Worm (Caenorhabditis elegans): ENCODE results near the gene fbxb-15.

Gene fbxb-15

ce11 chrII:1692827-1693226 is 39.5 kb upstream of the fbxb-15 start, which contains the start of gene fbxc-21:
Gene fbxc-21 (minus strand): TSS chrII:1692927.
- TF ChIP-seq pha-2 (tag; optimal IDR thresholded peaks at IDR 0.05) = no peak
- no peak for TF ChIP-seq ceh-19 (GFP tag; optimal IDR thresholded peaks at IDR 0.05)
- no peak for TF ChIP-seq hlh-6 (tag; optimal IDR thresholded peaks at IDR 0.05)
- no peak for TF ChIP-seq C38D4.7 (GFP tag; optimal IDR thresholded peaks at IDR 0.05)
- TF ChIP-seq npax-4 (tag; optimal IDR thresholded peaks at IDR 0.05) = no peak
- no peak for TF ChIP-seq unc-86 (tag; optimal IDR thresholded peaks at IDR 0.05)
- no peak for TF ChIP-seq nhr-11 (tag; optimal IDR thresholded peaks at IDR 0.05)
- no peak for TF ChIP-seq che-1 (tag; optimal IDR thresholded peaks at IDR 0.05)
- no peak for TF ChIP-seq fkh-6 (tag; optimal IDR thresholded peaks at IDR 0.05)
- TF ChIP-seq fkh-10 (GFP tag; optimal IDR thresholded peaks at IDR 0.05) = no peak
- no peak for TF ChIP-seq ceh-34 (tag; optimal IDR thresholded peaks at IDR 0.05)
- no peak for TF ChIP-seq ets-4 (tag; optimal IDR thresholded peaks at IDR 0.05)
- no peak for TF ChIP-seq lim-6 (tag; optimal IDR thresholded peaks at IDR 0.05)
- no peak for TF ChIP-seq nfya-1 (tag; optimal IDR thresholded peaks at IDR 0.05)
- no peak for TF ChIP-seq ttx-3 (tag; optimal IDR thresholded peaks at IDR 0.05)

DNA sequence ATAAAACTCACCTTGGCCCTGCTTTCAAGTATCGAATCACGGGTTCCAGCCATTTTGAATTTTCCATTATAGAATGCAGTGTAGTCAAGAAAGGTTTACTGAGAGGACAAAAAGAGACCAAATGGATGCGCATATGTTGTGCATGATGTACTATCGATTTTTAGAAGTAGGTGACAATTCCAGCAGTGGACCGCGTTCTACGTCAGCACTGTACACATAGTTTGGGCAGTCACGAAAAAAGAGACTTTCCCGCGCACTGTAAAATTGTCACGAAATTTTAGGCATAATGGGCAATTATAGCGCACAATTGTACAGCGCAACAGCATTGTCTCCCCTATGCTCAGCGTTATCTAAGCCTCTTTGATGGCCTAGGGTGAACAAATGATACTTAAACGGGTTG is 37.7 kb upstream of the fbxb-15 start, which contains the start of gene fbxc-22:
fbxc-22 (minus strand) TSS at position 101 of the 400 bp plus-strand sequence.
- no peak for TF ChIP-seq ceh-30 (tag; optimal IDR thresholded peaks at IDR 0.05)
- TF ChIP-seq rnt-1 (tag; optimal IDR thresholded peaks at IDR 0.05) = no peak
- no peak for TF ChIP-seq zip-5 (tag; optimal IDR thresholded peaks at IDR 0.05)
- no peak for TF ChIP-seq mec-3 (tag; optimal IDR thresholded peaks at IDR 0.05; ENCODE audit: borderline replicate concordance)
- TF ChIP-seq pros-1 (tag; optimal IDR thresholded peaks at IDR 0.05) = no peak
- TF ChIP-seq ceh-45 (GFP tag; IDR thresholded peaks at IDR 0.05) = no peak
- TF ChIP-seq sdc-2 (tag; optimal IDR thresholded peaks at IDR 0.05) = no peak
- TF ChIP-seq hlh-13 (GFP tag; optimal IDR thresholded peaks at IDR 0.05) = no peak
- TF ChIP-seq ttx-3 (tag; optimal IDR thresholded peaks at IDR 0.05) = no peak
- TF ChIP-seq unc-86 (tag; optimal IDR thresholded peaks at IDR 0.05) = no peak
- no peak for TF ChIP-seq dve-1 (tag; optimal IDR thresholded peaks at IDR 0.05)
- no peak for TF ChIP-seq hlh-6 (tag; optimal IDR thresholded peaks at IDR 0.05)
- no peak for TF ChIP-seq ceh-9 (tag; optimal IDR thresholded peaks at IDR 0.05)
- no peak for TF ChIP-seq pha-2 (tag; optimal IDR thresholded peaks at IDR 0.05)
- TF ChIP-seq F13H6.1 (tag; optimal IDR thresholded peaks at IDR 0.05) = no peak
- TF ChIP-seq ceh-14 (tag; optimal IDR thresholded peaks at IDR 0.05) = no peak
- no peak for TF ChIP-seq ahr-1 (tag; optimal IDR thresholded peaks at IDR 0.05)
- TF ChIP-seq odd-2 (tag; optimal IDR thresholded peaks at IDR 0.05) = no peak

ce11 chrII:1688813-1689212 is 35.5 kb upstream of the fbxb-15 start, which contains the start of the genes fbxb-18 and fbxb-19:
Gene fbxb-18 (minus strand): TSS chrII:1688913.
Gene fbxb-19 (minus strand): TSS chrII:1689181.
- TF ChIP-seq ceh-31 (tag; optimal IDR thresholded peaks at IDR 0.05) = no peak
- TF ChIP-seq ama-1 (optimal IDR thresholded peaks at IDR 0.05) = no peak
- no peak for TF ChIP-seq pat-9 (tag; optimal IDR thresholded peaks at IDR 0.05)
- no peak for TF ChIP-seq unc-86 (tag; optimal IDR thresholded peaks at IDR 0.05)
- TF ChIP-seq unc-42 (tag; optimal IDR thresholded peaks at IDR 0.05) = no peak
- no peak for TF ChIP-seq ceh-24 (tag; optimal IDR thresholded peaks at IDR 0.05)
- no peak for TF ChIP-seq hlh-6 (tag; optimal IDR thresholded peaks at IDR 0.05)
- no peak for TF ChIP-seq nhr-11 (tag; optimal IDR thresholded peaks at IDR 0.05)
- no peak for TF ChIP-seq dve-1 (tag; optimal IDR thresholded peaks at IDR 0.05)
- TF ChIP-seq dmd-4 (tag; optimal IDR thresholded peaks at IDR 0.05; ENCODE audit: borderline replicate concordance) = no peak
- TF ChIP-seq mec-3 (tag; optimal IDR thresholded peaks at IDR 0.05; ENCODE audit: borderline replicate concordance) = no peak

DNA sequence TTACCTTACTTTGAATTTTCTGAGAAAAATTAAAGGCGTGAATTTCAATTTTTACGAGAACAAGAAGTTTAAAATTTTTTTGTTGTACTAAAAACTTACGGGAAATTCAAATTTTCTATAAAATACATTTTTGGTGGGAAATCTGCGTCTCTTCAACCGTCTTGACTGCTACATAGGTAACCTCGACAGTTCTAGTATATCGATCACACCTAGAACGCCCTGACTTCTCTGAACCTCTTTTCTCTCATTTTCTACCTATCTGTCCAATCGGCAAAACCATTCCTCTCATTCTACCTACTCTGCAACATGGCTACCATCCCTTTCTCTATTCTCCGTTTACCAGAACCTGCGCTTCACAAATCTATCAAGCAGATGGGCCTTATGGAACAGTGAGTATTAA is 30.4 kb upstream of the fbxb-15 start, which contains the start of gene fbxb-25:
fbxb-25 (plus strand) TSS at position 301 of the 400 bp plus-strand sequence.
- no peak for TF ChIP-seq ceh-30 (tag; optimal IDR thresholded peaks at IDR 0.05)
- TF ChIP-seq pat-9 (tag; optimal IDR thresholded peaks at IDR 0.05) = no peak
- no peak for TF ChIP-seq fax-1 (tag; optimal IDR thresholded peaks at IDR 0.05)
- TF ChIP-seq pag-3 (tag; optimal IDR thresholded peaks at IDR 0.05; ENCODE audit: borderline replicate concordance) = no peak
- TF ChIP-seq fkh-10 (GFP tag; optimal IDR thresholded peaks at IDR 0.05) = no peak
- TF ChIP-seq elt-2 (tag; optimal IDR thresholded peaks at IDR 0.05) = no peak
- TF ChIP-seq hlh-15 (tag; optimal IDR thresholded peaks at IDR 0.05) = no peak
- no peak for TF ChIP-seq ref-2 (tag; optimal IDR thresholded peaks at IDR 0.05)
- no peak for TF ChIP-seq ztf-16 (tag; optimal IDR thresholded peaks at IDR 0.05)
- TF ChIP-seq sox-2 (GFP tag; IDR thresholded peaks at IDR 0.05) = no peak
- no peak for TF ChIP-seq syd-9 (tag; optimal IDR thresholded peaks at IDR 0.05)
- TF ChIP-seq zip-5 (tag; optimal IDR thresholded peaks at IDR 0.05) = no peak
- TF ChIP-seq ceh-48 (tag; optimal IDR thresholded peaks at IDR 0.05) = no peak
- no peak for TF ChIP-seq tbx-7 (tag; optimal IDR thresholded peaks at IDR 0.05)
- TF ChIP-seq elt-4 (tag; optimal IDR thresholded peaks at IDR 0.05) = no peak
- no peak for TF ChIP-seq ceh-19 (GFP tag; optimal IDR thresholded peaks at IDR 0.05)
- no peak for TF ChIP-seq hlh-6 (tag; optimal IDR thresholded peaks at IDR 0.05)
- TF ChIP-seq ama-1 (optimal IDR thresholded peaks at IDR 0.05) = no peak
